Fruit fly (Drosophila melanogaster): ENCODE results near the gene CG34279.

Gene CG34279

DNA sequence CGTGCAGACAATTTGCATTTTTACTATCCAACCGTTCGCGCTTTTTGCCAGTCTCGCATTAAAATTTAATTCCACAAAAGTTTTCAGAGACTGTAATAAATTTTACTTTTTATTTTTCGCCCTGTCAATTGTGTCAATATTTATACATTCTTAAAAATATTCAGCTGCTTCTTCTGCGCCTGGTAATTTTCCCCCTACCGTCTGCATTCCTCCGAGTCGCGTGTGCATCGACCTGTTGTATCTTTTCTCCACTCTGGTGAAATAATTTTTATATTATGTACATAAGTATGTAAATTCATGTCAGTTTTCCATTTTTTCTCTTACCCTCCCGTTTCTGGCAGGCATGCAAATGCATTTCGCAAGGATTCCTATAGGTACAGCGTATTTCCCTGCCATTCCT, at the start of gene CG34279:
Gene CG34279 (minus strand): TSS at position 101 of the 400 bp plus-strand sequence.
- TF ChIP-seq noc (tag; optimal IDR thresholded peaks at IDR 0.05) = no peak

dm6 chr3R:17449402-17449801, 46.3 kb upstream of the CG34279 start:
- TF ChIP-seq noc (tag; optimal IDR thresholded peaks at IDR 0.05) = no peak

dm6 chr3R:17448758-17449157, 45.7 kb upstream of the CG34279 start, which contains the start of gene Eh:
Gene Eh, minus strand, starts transcription at chr3R:17448858.
- TF ChIP-seq noc (tag; optimal IDR thresholded peaks at IDR 0.05) = no peak

DNA sequence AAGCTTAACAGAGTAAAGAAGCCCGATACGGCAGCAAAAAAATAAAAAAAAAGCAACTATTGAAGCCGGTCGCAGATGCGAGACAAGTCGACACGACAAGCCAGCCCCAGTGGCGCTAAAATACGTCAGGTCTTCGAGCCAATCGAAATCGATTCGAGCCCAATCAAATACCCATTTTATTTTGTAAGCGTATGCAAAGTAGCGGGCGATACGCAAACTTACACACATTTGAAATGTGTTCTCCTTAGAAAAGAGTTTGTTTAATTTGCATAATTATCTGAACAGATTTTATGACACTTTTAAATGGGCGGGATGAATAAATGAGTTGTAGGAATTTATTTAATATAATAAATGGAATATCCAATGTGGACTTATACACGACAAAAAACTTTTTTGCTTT, 44.5 kb upstream of the CG34279 start:
- TF ChIP-seq noc (tag; optimal IDR thresholded peaks at IDR 0.05) = no peak

dm6 chr3R:17440628-17441027, 37.5 kb upstream of the CG34279 start, which contains the start of gene CG14331:
Gene CG14331, minus strand, starts transcription at chr3R:17440728.
- no peak for TF ChIP-seq noc (tag; optimal IDR thresholded peaks at IDR 0.05)

DNA sequence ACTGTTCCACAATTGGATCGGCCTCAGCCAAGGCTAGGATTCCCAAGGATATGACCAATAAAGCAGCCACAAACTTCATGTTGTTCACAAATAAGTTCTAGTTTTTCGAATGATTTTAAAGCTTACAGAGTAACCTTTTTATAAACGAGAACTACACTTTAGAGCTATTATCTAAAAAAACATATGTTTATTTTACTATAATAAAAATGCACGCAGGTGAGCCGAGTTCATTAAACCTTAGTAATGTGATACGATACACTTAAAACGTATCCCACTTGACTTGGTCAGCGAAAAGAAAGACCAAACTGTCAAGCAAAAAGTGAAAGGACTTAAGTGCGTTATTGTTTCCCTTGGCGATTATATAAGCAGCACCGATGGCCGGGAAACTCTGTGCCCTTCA, 31.2 kb upstream of the CG34279 start, which contains the start of gene CG44090:
Gene CG44090 (minus strand): TSS at position 101 of the 400 bp plus-strand sequence.
- TF ChIP-seq noc (tag; optimal IDR thresholded peaks at IDR 0.05) = no peak

- no peak for TF ChIP-seq noc (tag; optimal IDR thresholded peaks at IDR 0.05)
Observed at dm6 chr3R:17433117-17433516, 30.0 kb upstream of the CG34279 start.

dm6 chr3R:17430481-17430880, 27.4 kb upstream of the CG34279 start:
- TF ChIP-seq noc (tag; optimal IDR thresholded peaks at IDR 0.05) = no peak

dm6 chr3R:17426265-17426664, 23.2 kb upstream of the CG34279 start:
- TF ChIP-seq noc (tag; optimal IDR thresholded peaks at IDR 0.05) = no peak

dm6 chr3R:17425417-17425915, 22.4 kb upstream of the CG34279 start, which contains the start of gene cysu:
Gene cysu, plus strand, starts transcription at chr3R:17425768.
- TF ChIP-seq noc (tag; optimal IDR thresholded peaks at IDR 0.05) = no peak

dm6 chr3R:17422102-17422501, 19.0 kb upstream of the CG34279 start, which contains the start of gene CG14332:
Gene CG14332, minus strand, starts transcription at chr3R:17422202.
- no peak for TF ChIP-seq noc (tag; optimal IDR thresholded peaks at IDR 0.05)

DNA sequence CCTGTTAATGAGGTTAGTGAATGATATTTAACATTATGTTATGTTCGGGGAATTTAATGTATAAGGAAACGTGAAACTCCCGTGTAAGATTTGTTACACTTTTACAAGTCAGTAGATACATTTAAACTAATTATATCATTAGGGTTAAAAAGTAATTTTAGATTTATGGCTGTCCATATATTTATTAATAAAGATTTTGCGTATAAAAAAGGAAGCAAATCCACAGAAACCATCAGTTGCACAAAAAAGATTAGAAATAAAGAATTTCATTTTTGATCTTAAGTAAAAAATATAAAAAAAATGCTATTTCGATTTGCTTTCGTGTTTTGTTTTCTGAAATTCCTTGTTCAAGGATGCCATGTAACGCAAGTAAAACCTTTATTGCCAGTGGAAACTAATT, 17.2 kb upstream of the CG34279 start, which contains the start of gene CG42835:
Gene CG42835 (plus strand): TSS at position 301 of the 400 bp plus-strand sequence.
- TF ChIP-seq noc (tag; optimal IDR thresholded peaks at IDR 0.05) = no peak

- TF ChIP-seq noc (tag; optimal IDR thresholded peaks at IDR 0.05) = no peak
Observed at dm6 chr3R:17418459-17418858, 15.4 kb upstream of the CG34279 start, which contains the start of gene CG42834. Gene CG42834, plus strand, starts transcription at chr3R:17418759.

DNA sequence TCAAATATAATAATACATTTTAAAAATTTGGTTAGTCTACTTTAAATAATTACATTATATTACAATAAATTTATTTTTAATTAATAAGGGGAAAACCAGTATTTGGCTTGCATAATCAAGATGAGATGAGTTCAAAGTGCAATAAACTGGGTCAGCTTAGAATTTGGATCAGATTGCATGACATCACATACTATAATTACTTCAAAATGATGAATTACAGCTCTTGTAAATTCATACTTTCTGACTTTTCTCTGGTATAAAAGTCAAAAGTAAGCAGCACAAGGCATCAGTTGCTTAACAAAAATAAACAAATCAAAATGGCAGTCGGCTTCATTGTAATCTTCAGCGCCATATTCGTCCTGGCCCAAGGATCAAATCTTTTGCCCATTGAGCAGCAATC, 14.1 kb upstream of the CG34279 start, which contains the start of gene CG33333:
Gene CG33333 (plus strand): TSS at position 301 of the 400 bp plus-strand sequence.
- TF ChIP-seq noc (tag; optimal IDR thresholded peaks at IDR 0.05) = no peak

dm6 chr3R:17415439-17415838, 12.4 kb upstream of the CG34279 start, which contains the start of gene CG5866:
Gene CG5866, plus strand, starts transcription at chr3R:17415739.
- TF ChIP-seq noc (tag; optimal IDR thresholded peaks at IDR 0.05) = no peak

- TF ChIP-seq noc (tag; optimal IDR thresholded peaks at IDR 0.05) = no peak
Observed at dm6 chr3R:17413601-17414000, 10.5 kb upstream of the CG34279 start, which contains the start of gene CG42822. Gene CG42822, plus strand, starts transcription at chr3R:17413901.

dm6 chr3R:17412458-17413127, 9.5 kb upstream of the CG34279 start, which contains the start of gene CG42821:
Gene CG42821, plus strand, starts transcription at chr3R:17413077.
- TF ChIP-seq noc (tag; optimal IDR thresholded peaks at IDR 0.05) = no peak

Measured in whole organism, larva.